Fruit fly (Drosophila melanogaster) whole organism, embryonic: Measurements from ENCODE around the gene CG18234.

Experiments
- Adf1 ChIP-seq: fragments of 200-800 bp; sonication (Bioruptor generic); IDR thresholded peaks from 2 replicates; pipeline ENCODE4 v1.3.6; 2022; ENCODE audit warnings: missing biosample characterization, missing genetic modification characterization
- Antp ChIP-seq: fragments of 200-800 bp; sonication (Bioruptor generic); optimal IDR thresholded peaks from 3 replicates; lab custom pipeline; 2016; ENCODE audit warnings: missing biosample characterization, missing genetic modification characterization
- Blimp-1 ChIP-seq: fragments of 200-800 bp; sonication (Bioruptor generic); optimal IDR thresholded peaks from 3 replicates; lab custom pipeline; 2018; ENCODE audit warnings: missing biosample characterization, missing genetic modification characterization, mild to moderate bottlenecking, moderate library complexity, missing genetic modification reagents
- CG10209 ChIP-seq: fragments of 200-800 bp; sonication (Bioruptor generic); optimal IDR thresholded peaks from 3 replicates; lab custom pipeline; 2017; ENCODE audit warnings: missing biosample characterization, mild to moderate bottlenecking, missing genetic modification characterization, missing genetic modification reagents
- CG10959 ChIP-seq: fragments of 200-800 bp; sonication (Bioruptor generic); IDR thresholded peaks from 2 replicates; pipeline ENCODE4 v1.3.6; 2022; ENCODE audit warnings: missing biosample characterization, missing genetic modification characterization
- CG11456 ChIP-seq: fragments of 200-800 bp; sonication (Bioruptor generic); IDR thresholded peaks from 3 replicates; pipeline ENCODE4 v1.3.6; 2022; ENCODE audit warnings: missing biosample characterization, missing genetic modification characterization
- CG11504 ChIP-seq: fragments of 200-800 bp; sonication (Bioruptor generic); optimal IDR thresholded peaks from 3 replicates; lab custom pipeline; 2019; ENCODE audit warnings: missing biosample characterization, mild to moderate bottlenecking, missing genetic modification characterization, moderate library complexity
- CG12391 ChIP-seq: fragments of 200-800 bp; sonication (Bioruptor generic); optimal IDR thresholded peaks from 3 replicates; lab custom pipeline; 2018; ENCODE audit warnings: missing biosample characterization, mild to moderate bottlenecking, missing genetic modification characterization, moderate library complexity
- CG14860 ChIP-seq: fragments of 200-800 bp; sonication (Bioruptor generic); IDR thresholded peaks from 3 replicates; pipeline ENCODE4 v1.3.6; 2022; ENCODE audit warnings: missing biosample characterization, missing genetic modification characterization; ENCODE audit not compliant: partially characterized antibody
- CG1647 ChIP-seq: fragments of 200-800 bp; sonication (Bioruptor generic); optimal IDR thresholded peaks from 3 replicates; lab custom pipeline; 2016; ENCODE audit warnings: missing biosample characterization, missing genetic modification characterization
- CG17186 ChIP-seq: fragments of 200-800 bp; sonication (Bioruptor generic); optimal IDR thresholded peaks from 3 replicates; lab custom pipeline; 2017; ENCODE audit warnings: missing biosample characterization, missing genetic modification reagents, missing genetic modification characterization
- CG17385 ChIP-seq: fragments of 200-800 bp; sonication (Bioruptor generic); optimal IDR thresholded peaks from 3 replicates; lab custom pipeline; 2018; ENCODE audit warnings: missing biosample characterization, mild to moderate bottlenecking, missing genetic modification characterization
- CG31224 ChIP-seq: fragments of 200-800 bp; sonication (Bioruptor generic); IDR thresholded peaks from 2 replicates; pipeline ENCODE4 v1.3.6; 2022; ENCODE audit warnings: missing biosample characterization, missing genetic modification characterization
- CG34376 ChIP-seq: fragments of 200-800 bp; sonication (Bioruptor generic); optimal IDR thresholded peaks from 2 replicates; lab custom pipeline; 2018; ENCODE audit warnings: missing biosample characterization, mild to moderate bottlenecking, missing genetic modification characterization
- CG6683 ChIP-seq: fragments of 200-800 bp; sonication (Bioruptor generic); optimal IDR thresholded peaks from 2 replicates; lab custom pipeline; 2017; ENCODE audit warnings: missing biosample characterization, mild to moderate bottlenecking, missing genetic modification characterization, missing genetic modification reagents
- CG6791 ChIP-seq: fragments of 200-800 bp; sonication (Bioruptor generic); IDR thresholded peaks from 3 replicates; pipeline ENCODE4 v1.3.6; 2022; ENCODE audit warnings: missing biosample characterization, missing genetic modification characterization; ENCODE audit not compliant: partially characterized antibody
- CG8765 ChIP-seq: fragments of 200-800 bp; sonication (Bioruptor generic); IDR thresholded peaks from 2 replicates; pipeline ENCODE4 v1.3.6; 2022; ENCODE audit warnings: missing biosample characterization, missing genetic modification characterization
- CG8924 ChIP-seq: fragments of 200-800 bp; optimal IDR thresholded peaks from 3 replicates; lab custom pipeline; 2019; ENCODE audit warnings: missing biosample characterization, mild to moderate bottlenecking, missing genetic modification characterization, moderate library complexity
- CG9609 ChIP-seq: fragments of 200-800 bp; sonication (Bioruptor generic); optimal IDR thresholded peaks from 3 replicates; lab custom pipeline; 2016; ENCODE audit warnings: missing biosample characterization, missing genetic modification characterization
- CTCF ChIP-seq: fragments of 200-800 bp; sonication (Bioruptor generic); optimal IDR thresholded peaks from 2 replicates; lab custom pipeline; 2017; ENCODE audit warnings: missing biosample characterization, mild to moderate bottlenecking, missing genetic modification characterization, moderate library complexity
- D ChIP-seq, 2 experiments: fragments of 200-800 bp in 1 of 2; fragments of >200 bp in 1 of 2; sonication (Bioruptor generic) in 1 of 2; optimal IDR thresholded peaks; 2 replicates in 1 of 2; 3 replicates in 1 of 2; lab custom pipeline; 2017; ENCODE audit warnings: mild to moderate bottlenecking in 1 of 2, missing biosample characterization in 1 of 2, missing genetic modification characterization in 1 of 2, missing genetic modification reagents in 1 of 2
- Ets97D ChIP-seq: fragments of 200-800 bp; sonication (Bioruptor generic); optimal IDR thresholded peaks from 3 replicates; lab custom pipeline; 2016; ENCODE audit warnings: missing biosample characterization, missing genetic modification characterization
- Hmx ChIP-seq: fragments of 200-800 bp; sonication (Bioruptor generic); optimal IDR thresholded peaks from 2 replicates; lab custom pipeline; 2016; ENCODE audit warnings: missing biosample characterization, missing genetic modification characterization
- Mad ChIP-seq: fragments of 200-800 bp; sonication (Bioruptor generic); optimal IDR thresholded peaks from 2 replicates; lab custom pipeline; 2016; ENCODE audit warnings: missing biosample characterization, missing genetic modification characterization
- Rfx ChIP-seq: fragments of 200-800 bp; sonication (Bioruptor generic); IDR thresholded peaks from 2 replicates; pipeline ENCODE4 v1.3.6; 2022; ENCODE audit warnings: missing biosample characterization, missing genetic modification characterization
- Sry-δ ChIP-seq: fragments of 200-800 bp; sonication (Bioruptor generic); optimal IDR thresholded peaks from 2 replicates; lab custom pipeline; 2016; ENCODE audit warnings: missing biosample characterization, missing genetic modification characterization
- Ssrp ChIP-seq: fragments of 200-800 bp; sonication (Bioruptor generic); optimal IDR thresholded peaks from 2 replicates; lab custom pipeline; 2018; ENCODE audit warnings: missing biosample characterization, mild to moderate bottlenecking, missing genetic modification characterization, moderate library complexity
- Tbp ChIP-seq: fragments of >200 bp; optimal IDR thresholded peaks from 2 replicates; lab custom pipeline; 2018; ENCODE audit warnings: missing biosample characterization, missing genetic modification characterization
- amos ChIP-seq: fragments of 200-800 bp; sonication (Bioruptor generic); IDR thresholded peaks from 2 replicates; pipeline ENCODE4 v1.3.6; 2022; ENCODE audit warnings: missing biosample characterization, missing genetic modification characterization; ENCODE audit not compliant: partially characterized antibody
- ci ChIP-seq: fragments of 200-800 bp; sonication (Bioruptor generic); IDR thresholded peaks from 3 replicates; pipeline ENCODE4 v1.3.6; 2022; ENCODE audit warnings: missing biosample characterization, missing genetic modification characterization
- corto ChIP-seq: fragments of 200-800 bp; sonication (Bioruptor generic); optimal IDR thresholded peaks from 2 replicates; lab custom pipeline; 2016; ENCODE audit warnings: missing biosample characterization, mild to moderate bottlenecking, missing genetic modification characterization, moderate library complexity
- eyg ChIP-seq: fragments of 200-800 bp; sonication (Bioruptor generic); optimal IDR thresholded peaks from 3 replicates; lab custom pipeline; 2016; ENCODE audit warnings: missing biosample characterization, missing genetic modification characterization
- fd96Cb ChIP-seq: fragments of 200-800 bp; sonication (Bioruptor generic); optimal IDR thresholded peaks from 2 replicates; lab custom pipeline; 2018; ENCODE audit warnings: missing biosample characterization, mild to moderate bottlenecking, missing genetic modification characterization, moderate library complexity
- gcm ChIP-seq: fragments of 200-800 bp; sonication (Bioruptor generic); optimal IDR thresholded peaks from 2 replicates; lab custom pipeline; 2019; ENCODE audit warnings: missing biosample characterization, mild to moderate bottlenecking, missing genetic modification characterization, moderate library complexity
- gro ChIP-seq: fragments of 200-800 bp; sonication (Bioruptor generic); optimal IDR thresholded peaks from 2 replicates; lab custom pipeline; 2016; ENCODE audit warnings: missing biosample characterization, missing genetic modification characterization
- gt ChIP-seq: fragments of 200-800 bp; sonication (Bioruptor generic); IDR thresholded peaks from 2 replicates; pipeline ENCODE4 v1.3.6; 2022; ENCODE audit warnings: missing biosample characterization, missing genetic modification characterization
- h ChIP-seq: fragments of >200 bp; optimal IDR thresholded peaks from 2 replicates; lab custom pipeline; 2017
- ken ChIP-seq: fragments of 200-800 bp; sonication (Bioruptor generic); IDR thresholded peaks from 3 replicates; pipeline ENCODE4 v1.3.6; 2022; ENCODE audit warnings: missing biosample characterization, missing genetic modification characterization
- knrl ChIP-seq: fragments of 200-800 bp; sonication (Bioruptor generic); IDR thresholded peaks from 3 replicates; pipeline ENCODE4 v1.3.6; 2022; ENCODE audit warnings: missing biosample characterization, missing genetic modification characterization; ENCODE audit not compliant: partially characterized antibody
- pho ChIP-seq: fragments of 200-800 bp; sonication (Bioruptor generic); optimal IDR thresholded peaks from 2 replicates; lab custom pipeline; 2016; ENCODE audit warnings: missing biosample characterization, missing genetic modification characterization
- pnt ChIP-seq: fragments of 200-800 bp; sonication (Bioruptor generic); optimal IDR thresholded peaks from 3 replicates; lab custom pipeline; 2016; ENCODE audit warnings: missing biosample characterization, missing genetic modification characterization
- pzg ChIP-seq: fragments of 200-800 bp; sonication (Bioruptor generic); optimal IDR thresholded peaks from 3 replicates; lab custom pipeline; 2018; ENCODE audit warnings: missing biosample characterization, mild to moderate bottlenecking, missing genetic modification characterization, moderate library complexity
- row ChIP-seq: fragments of 200-800 bp; sonication (Bioruptor generic); IDR thresholded peaks from 3 replicates; pipeline ENCODE4 v1.3.6; 2022; ENCODE audit warnings: missing biosample characterization, missing genetic modification characterization
- sisA ChIP-seq: fragments of 200-800 bp; sonication (Bioruptor generic); IDR thresholded peaks from 2 replicates; pipeline ENCODE4 v1.3.6; 2022; ENCODE audit warnings: missing biosample characterization, missing genetic modification characterization
- tgo ChIP-seq: fragments of 200-800 bp; sonication (Bioruptor generic); IDR thresholded peaks from 3 replicates; pipeline ENCODE4 v1.3.6; 2022; ENCODE audit warnings: missing biosample characterization, missing genetic modification characterization
- unc-4 ChIP-seq: fragments of 200-800 bp; sonication (Bioruptor generic); IDR thresholded peaks from 2 replicates; pipeline ENCODE4 v1.3.6; 2022; ENCODE audit warnings: missing biosample characterization, missing genetic modification characterization; ENCODE audit not compliant: partially characterized antibody
- vnd ChIP-seq: fragments of 200-800 bp; sonication (Bioruptor generic); IDR thresholded peaks from 3 replicates; pipeline ENCODE4 v1.3.6; 2022; ENCODE audit warnings: missing biosample characterization, missing genetic modification characterization; ENCODE audit not compliant: partially characterized antibody
- vvl ChIP-seq: fragments of 200-800 bp; sonication (Bioruptor generic); IDR thresholded peaks from 2 replicates; pipeline ENCODE4 v1.3.6; 2022; ENCODE audit warnings: missing biosample characterization, missing genetic modification characterization
- wek ChIP-seq: fragments of 200-800 bp; sonication (Bioruptor generic); optimal IDR thresholded peaks from 3 replicates; lab custom pipeline; 2018; ENCODE audit warnings: missing biosample characterization, mild to moderate bottlenecking, missing genetic modification characterization, moderate library complexity
- zf30C ChIP-seq: fragments of 200-800 bp; sonication (Bioruptor generic); optimal IDR thresholded peaks from 3 replicates; lab custom pipeline; 2018; ENCODE audit warnings: missing biosample characterization, mild to moderate bottlenecking, missing genetic modification characterization

CG18234 gene

dm6 chr3L:18617893-18618577 is 14.8 kb downstream of the CG18234 start, which contains the start of the genes CG13380 and CG4174 (continued):
- TF ChIP-seq Adf1 (GFP tag; lab: Robert Waterston, UW) = peak; percentile 47; the same call in 1 of the 2 replicates
- TF ChIP-seq pnt (GFP tag; lab: Kevin White, UChicago) = no peak
- TF ChIP-seq knrl = peak; percentile 73
- TF ChIP-seq corto (GFP tag; lab: Kevin White, UChicago) = no peak
- TF ChIP-seq CG8924 (tag; lab: Kevin White, UChicago) = no peak
- TF ChIP-seq vnd (GFP tag; lab: Robert Waterston, UW) = peak; percentile 79
- TF ChIP-seq Sry-δ = peak; percentile 13
- no peak for TF ChIP-seq ken (GFP tag; lab: Robert Waterston, UW)
- TF ChIP-seq CG14860 (GFP tag; lab: Robert Waterston, UW) = peak; percentile 92
- TF ChIP-seq CG9609 = no peak
- no peak for TF ChIP-seq wek (GFP tag; lab: Kevin White, UChicago)
- TF ChIP-seq vvl (GFP tag; lab: Robert Waterston, UW) = no peak
- no peak for TF ChIP-seq CG17385 (GFP tag; lab: Kevin White, UChicago)
- no peak for TF ChIP-seq CG17186 (GFP tag; lab: Kevin White, UChicago)
- TF ChIP-seq pzg (GFP tag; lab: Kevin White, UChicago) = peak; percentile 35
- TF ChIP-seq CG10209 (GFP tag; lab: Kevin White, UChicago) = no peak
- no peak for TF ChIP-seq Antp (GFP tag; lab: Kevin White, UChicago)
- peak; percentile 52; the same call in 1 of the 2 replicates for TF ChIP-seq unc-4 (GFP tag; lab: Robert Waterston, UW)
- no peak for TF ChIP-seq D (optimal IDR thresholded peaks at IDR 0.05; lab: Kevin White, UChicago)
- TF ChIP-seq D (GFP tag; optimal IDR thresholded peaks at IDR 0.05; lab: Kevin White, UChicago) = no peak
- TF ChIP-seq Mad = no peak
- TF ChIP-seq CG6683 = no peak
- TF ChIP-seq CG1647 (GFP tag; lab: Kevin White, UChicago) = no peak
- no peak for TF ChIP-seq CG11456 (GFP tag; lab: Robert Waterston, UW)
- TF ChIP-seq CG11504 (tag; lab: Kevin White, UChicago) = no peak
- peak; percentile 75 for TF ChIP-seq CTCF (GFP tag; lab: Kevin White, UChicago)
- TF ChIP-seq amos (GFP tag; lab: Robert Waterston, UW) = peak; percentile 90
- TF ChIP-seq pho (GFP tag; lab: Kevin White, UChicago) = no peak
- no peak for TF ChIP-seq eyg (GFP tag; lab: Kevin White, UChicago)
- peak; percentile 97 for TF ChIP-seq CG6791 (GFP tag; lab: Robert Waterston, UW)
- TF ChIP-seq gro (GFP tag; lab: Kevin White, UChicago) = no peak
- no peak; the same call in 1 of the 2 replicates for TF ChIP-seq CG8765 (GFP tag; lab: Robert Waterston, UW)
- no peak for TF ChIP-seq CG10959
- no peak for TF ChIP-seq tgo (GFP tag; lab: Robert Waterston, UW)
- no peak for TF ChIP-seq Ssrp
- peak; percentile 60; the same call in 1 of the 2 replicates for TF ChIP-seq Rfx (GFP tag; lab: Robert Waterston, UW)
- no peak for TF ChIP-seq Blimp-1 (GFP tag; lab: Kevin White, UChicago)
- TF ChIP-seq CG31224 = no peak
- no peak for TF ChIP-seq h (lab: Kevin White, UChicago)
- no peak for TF ChIP-seq gcm (GFP tag; lab: Kevin White, UChicago)
- TF ChIP-seq Hmx (GFP tag; lab: Kevin White, UChicago) = no peak
- peak; percentile 25 for TF ChIP-seq Ets97D (GFP tag; lab: Kevin White, UChicago)
- TF ChIP-seq CG12391 = no peak
- no peak for TF ChIP-seq fd96Cb
- TF ChIP-seq zf30C (GFP tag; lab: Kevin White, UChicago) = no peak
- no peak for TF ChIP-seq CG34376
- no peak for TF ChIP-seq Tbp (GFP tag; lab: Kevin White, UChicago)
- no peak for TF ChIP-seq row (GFP tag; lab: Robert Waterston, UW)
- no peak for TF ChIP-seq gt (GFP tag; lab: Robert Waterston, UW)
- no peak for TF ChIP-seq ci (GFP tag; lab: Robert Waterston, UW)
- TF ChIP-seq sisA = no peak
